Worm (Caenorhabditis elegans) whole organism, L4/young adult: ENCODE results near the gene Y71H2AM.14.

ENCODE experiments used
- W03F9.2 ChIP-seq: fragments of 150-350 bp; optimal IDR thresholded peaks from 2 replicates; lab custom pipeline; 2014; ENCODE audit warnings: missing biosample characterization, missing genetic modification characterization
- dao-5 ChIP-seq: sonication (generic microtip); optimal IDR thresholded peaks from 2 replicates; lab custom pipeline; 2016; ENCODE audit warnings: missing genotype, missing genetic modification characterization, moderate library complexity, missing compliant biosample characterization
- him-1 ChIP-seq: sonication (generic microtip); optimal IDR thresholded peaks from 2 replicates; lab custom pipeline; 2016; ENCODE audit warnings: missing genotype, missing genetic modification reagents, missing genetic modification characterization, missing compliant biosample characterization

ce11 chrIII:2768635-2769034, 22.2 kb upstream of the Y71H2AM.14 start, which contains the start of gene swsn-3:
- peak; percentile 9 for TF ChIP-seq dao-5
- TF ChIP-seq him-1 (tag; lab: Kevin White, UChicago), result peak; percentile 13
- peak; percentile 85 for TF ChIP-seq W03F9.2 (tag; lab: Kevin White, UChicago)
